Fruit fly (Drosophila melanogaster): ENCODE data around the gene CG5986.

- TF ChIP-seq cic (GFP tag; optimal IDR thresholded peaks at IDR 0.05): no peak
- TF ChIP-seq CG14711 (tag; optimal IDR thresholded peaks at IDR 0.05): no peak
- no peak for TF ChIP-seq CG5204 (GFP tag; optimal IDR thresholded peaks at IDR 0.05)
- no peak for TF ChIP-seq CG1620 (GFP tag; optimal IDR thresholded peaks at IDR 0.05)
- no peak for TF ChIP-seq toe (GFP tag; optimal IDR thresholded peaks at IDR 0.05)
- TF ChIP-seq CG33017 (tag; optimal IDR thresholded peaks at IDR 0.05): no peak
- no peak for TF ChIP-seq cnc (optimal IDR thresholded peaks at IDR 0.05)
- no peak for TF ChIP-seq ovo (GFP tag; optimal IDR thresholded peaks at IDR 0.05)
- TF ChIP-seq Hr96 (GFP tag; optimal IDR thresholded peaks at IDR 0.05): no peak
- no peak for TF ChIP-seq CG12768 (GFP tag; optimal IDR thresholded peaks at IDR 0.05)
- TF ChIP-seq Clk (GFP tag; optimal IDR thresholded peaks at IDR 0.05): no peak
Measured at dm6 chr3R:24021895-24022294, 25.7 kb upstream of the CG5986 start.

Data from whole organism, adult.